Worm (Caenorhabditis elegans) whole organism, L3 larva: ENCODE results near the gene ani-1.
A peak's percentile ranks its signal among the peaks of the same experiment; 100 is the strongest.

Experiments used
- R02D3.7 ChIP-seq: fragments of 150-350 bp; optimal IDR thresholded peaks from 2 replicates; lab custom pipeline; 2014; ENCODE audit warnings: missing biosample characterization, missing genetic modification characterization
- ZK546.5 ChIP-seq: sonication (generic microtip); optimal IDR thresholded peaks from 2 replicates; lab custom pipeline; 2017; ENCODE audit warnings: missing biosample characterization, missing genetic modification characterization
- aly-2 ChIP-seq: fragments of 150-350 bp; optimal IDR thresholded peaks from 2 replicates; lab custom pipeline; 2014; ENCODE audit warnings: missing biosample characterization, missing genetic modification characterization
- ama-1 ChIP-seq: fragments of 150-350 bp; optimal IDR thresholded peaks from 2 replicates; lab custom pipeline; 2018
- ceh-82 ChIP-seq: fragments of 150-350 bp; optimal IDR thresholded peaks from 2 replicates; lab custom pipeline; 2014; ENCODE audit warnings: missing biosample characterization, missing genetic modification characterization
- ceh-9 ChIP-seq: sonication (generic microtip); optimal IDR thresholded peaks from 2 replicates; lab custom pipeline; 2018; ENCODE audit warnings: missing biosample characterization, missing genetic modification characterization
- egl-5 ChIP-seq: fragments of 150-350 bp; optimal IDR thresholded peaks from 2 replicates; lab custom pipeline; 2017; ENCODE audit warnings: missing biosample characterization, missing genetic modification reagents, missing genetic modification characterization, inconsistent platforms
- elt-1 ChIP-seq: fragments of 150-350 bp; optimal IDR thresholded peaks from 2 replicates; lab custom pipeline; 2014; ENCODE audit warnings: missing biosample characterization, missing genetic modification characterization
- elt-3 ChIP-seq, 3 experiments: fragments of 150-350 bp in 1 of 3; sonication (generic microtip) in 2 of 3; optimal IDR thresholded peaks; 2 replicates in 2 of 3; 4 replicates in 1 of 3; lab custom pipeline; 2014 to 2017; ENCODE audit warnings: missing biosample characterization in 3 of 3, missing genetic modification characterization in 3 of 3
- eor-1 ChIP-seq, 2 experiments: fragments of 150-350 bp; optimal IDR thresholded peaks; 2 replicates each; lab custom pipeline; 2014 to 2018; ENCODE audit warnings: missing biosample characterization in 2 of 2, missing genetic modification characterization in 2 of 2
- fkh-10 ChIP-seq: sonication (generic microtip); optimal IDR thresholded peaks from 2 replicates; lab custom pipeline; 2017; ENCODE audit warnings: missing biosample characterization, missing genetic modification reagents, missing genetic modification characterization
- fos-1 ChIP-seq: fragments of 150-350 bp; optimal IDR thresholded peaks from 2 replicates; lab custom pipeline; 2014; ENCODE audit warnings: missing biosample characterization, missing genetic modification characterization
- jun-1 ChIP-seq: fragments of 150-350 bp; optimal IDR thresholded peaks from 2 replicates; lab custom pipeline; 2014; ENCODE audit warnings: missing biosample characterization, missing genetic modification reagents, missing genetic modification characterization
- lin-15B ChIP-seq: fragments of 150-350 bp; optimal IDR thresholded peaks from 2 replicates; lab custom pipeline; 2014; ENCODE audit warnings: missing biosample characterization, missing genetic modification characterization
- lin-39 ChIP-seq: fragments of 150-350 bp; optimal IDR thresholded peaks from 2 replicates; lab custom pipeline; 2018; ENCODE audit warnings: missing biosample characterization, missing genetic modification reagents, missing genetic modification characterization
- mdl-1 ChIP-seq: fragments of 150-350 bp; optimal IDR thresholded peaks from 2 replicates; lab custom pipeline; 2014; ENCODE audit warnings: missing biosample characterization, missing genetic modification characterization
- mml-1 ChIP-seq: fragments of 150-350 bp; sonication (generic microtip); optimal IDR thresholded peaks from 3 replicates; lab custom pipeline; 2014; ENCODE audit warnings: missing biosample characterization, missing genetic modification characterization
- nhr-11 ChIP-seq: fragments of 150-350 bp; optimal IDR thresholded peaks from 2 replicates; lab custom pipeline; 2014; ENCODE audit warnings: missing biosample characterization, missing genetic modification characterization
- nhr-12 ChIP-seq: fragments of 150-350 bp; optimal IDR thresholded peaks from 2 replicates; lab custom pipeline; 2014; ENCODE audit warnings: missing biosample characterization, missing genetic modification characterization
- nhr-23 ChIP-seq: fragments of 150-350 bp; optimal IDR thresholded peaks from 2 replicates; lab custom pipeline; 2014; ENCODE audit warnings: missing biosample characterization, missing genetic modification reagents, missing genetic modification characterization
- nhr-28 ChIP-seq: fragments of 150-350 bp; optimal IDR thresholded peaks from 2 replicates; lab custom pipeline; 2014; ENCODE audit warnings: missing biosample characterization, missing genetic modification characterization
- nhr-43 ChIP-seq: sonication (generic microtip); optimal IDR thresholded peaks from 2 replicates; lab custom pipeline; 2016; ENCODE audit warnings: mild to moderate bottlenecking, missing genetic modification characterization, missing compliant biosample characterization; ENCODE audit not compliant: poor library complexity, severe bottlenecking
- nhr-67 ChIP-seq: fragments of 150-350 bp; optimal IDR thresholded peaks from 2 replicates; lab custom pipeline; 2014; ENCODE audit warnings: missing biosample characterization, missing genetic modification characterization
- nhr-77 ChIP-seq: fragments of 150-350 bp; optimal IDR thresholded peaks from 2 replicates; lab custom pipeline; 2014; ENCODE audit warnings: missing biosample characterization, missing genetic modification characterization
- pha-4 ChIP-seq: fragments of 150-350 bp; optimal IDR thresholded peaks from 2 replicates; lab custom pipeline; 2014; ENCODE audit warnings: missing biosample characterization, missing genetic modification reagents, missing genetic modification characterization
- pqm-1 ChIP-seq: fragments of 150-350 bp; optimal IDR thresholded peaks from 2 replicates; lab custom pipeline; 2017; ENCODE audit warnings: missing biosample characterization, missing genetic modification characterization, inconsistent platforms
- sea-2 ChIP-seq: fragments of 150-350 bp; sonication (generic microtip); optimal IDR thresholded peaks from 4 replicates; lab custom pipeline; 2014; ENCODE audit warnings: missing biosample characterization, missing genetic modification reagents, missing genetic modification characterization
- snpc-4 ChIP-seq: fragments of 150-350 bp; optimal IDR thresholded peaks from 2 replicates; lab custom pipeline; 2014; ENCODE audit warnings: missing biosample characterization, missing genetic modification characterization
- tbx-2 ChIP-seq: sonication (generic microtip); optimal IDR thresholded peaks from 2 replicates; lab custom pipeline; 2016; ENCODE audit warnings: mild to moderate bottlenecking, missing genetic modification characterization, missing compliant biosample characterization
- unc-62 ChIP-seq: fragments of 150-350 bp; sonication (generic microtip); optimal IDR thresholded peaks from 4 replicates; lab custom pipeline; 2014; ENCODE audit warnings: missing biosample characterization, missing genetic modification reagents, missing genetic modification characterization
- ztf-11 ChIP-seq: fragments of 150-350 bp; optimal IDR thresholded peaks from 2 replicates; lab custom pipeline; 2014; ENCODE audit warnings: missing biosample characterization, missing genetic modification characterization

ani-1 gene

DNA sequence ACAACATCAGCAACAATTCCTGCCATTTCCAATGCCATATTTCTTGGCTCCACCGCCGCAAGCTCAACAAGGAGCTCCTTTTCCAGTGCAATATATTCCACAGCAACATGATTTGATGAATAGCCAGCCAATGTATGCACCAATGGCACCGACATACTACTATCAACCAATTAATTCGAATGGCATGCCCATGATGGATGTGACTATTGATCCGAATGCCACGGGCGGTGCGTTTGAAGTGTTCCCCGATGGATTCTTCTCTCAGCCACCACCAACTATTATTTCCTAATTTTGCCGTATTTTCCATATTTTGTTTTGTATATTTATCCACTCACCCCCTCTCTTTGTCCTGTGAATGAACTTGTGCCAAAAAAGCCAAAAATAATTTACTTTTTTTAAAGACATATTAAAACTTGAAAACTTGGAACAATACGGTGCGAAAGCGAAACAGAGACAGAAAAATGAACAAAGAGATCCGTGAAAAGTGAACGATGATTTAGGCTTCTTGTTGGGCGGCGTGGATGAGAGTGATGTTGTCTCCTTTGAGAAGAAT lies 24.3 kb downstream of the ani-1 start:
- no peak for TF ChIP-seq fkh-10 (GFP tag; lab: Kevin White, UChicago)
- TF ChIP-seq lin-15B (tag; lab: Kevin White, UChicago): no peak
- TF ChIP-seq nhr-77 (tag; lab: Kevin White, UChicago): no peak
- no peak for TF ChIP-seq eor-1 (tag; optimal IDR thresholded peaks at IDR 0.05; lab: Kevin White, UChicago)
- TF ChIP-seq pqm-1: no peak
- TF ChIP-seq nhr-23 (tag; lab: Kevin White, UChicago): no peak
- TF ChIP-seq elt-3 (tag; optimal IDR thresholded peaks at IDR 0.05; lab: Kevin White, UChicago): no peak
- TF ChIP-seq ceh-9 (tag; lab: Kevin White, UChicago): no peak
- no peak for TF ChIP-seq R02D3.7 (tag; lab: Kevin White, UChicago)
- TF ChIP-seq mml-1 (tag; lab: Kevin White, UChicago): no peak
- TF ChIP-seq nhr-28 (tag; lab: Kevin White, UChicago): no peak
- no peak for TF ChIP-seq mdl-1 (tag; lab: Kevin White, UChicago)
- TF ChIP-seq lin-39 (tag; lab: Kevin White, UChicago): no peak
- no peak for TF ChIP-seq jun-1 (tag; lab: Kevin White, UChicago)
- no peak for TF ChIP-seq egl-5 (tag; lab: Kevin White, UChicago)
- TF ChIP-seq aly-2 (tag; lab: Kevin White, UChicago): no peak
- TF ChIP-seq, all 47 proteins: peak for 0

DNA sequence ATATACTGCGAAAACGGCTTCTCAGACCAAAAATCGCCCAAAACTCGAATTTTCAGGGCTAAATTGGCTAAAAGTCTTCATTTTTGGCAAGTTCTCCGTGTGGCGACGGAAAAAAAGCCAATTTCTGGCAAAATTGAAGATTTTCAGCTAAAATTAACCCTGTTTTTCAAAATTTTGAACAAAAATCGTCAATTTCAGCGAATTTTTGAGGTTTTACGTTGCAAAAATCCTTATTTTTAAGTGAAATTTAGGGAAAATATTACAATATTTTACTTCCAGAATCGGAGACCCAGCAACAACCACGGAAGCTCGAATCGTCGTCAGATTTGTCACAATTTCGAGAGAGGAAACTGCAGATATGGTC lies 24.9 kb downstream of the ani-1 start:
- TF ChIP-seq nhr-28 (tag; lab: Kevin White, UChicago) (no peak), lin-39 (tag; lab: Kevin White, UChicago) (no peak), R02D3.7 (tag; lab: Kevin White, UChicago) (no peak), elt-1 (tag; lab: Kevin White, UChicago) (no peak), tbx-2 (tag; lab: Kevin White, UChicago) (no peak), fkh-10 (GFP tag; lab: Kevin White, UChicago) (no peak), egl-5 (tag; lab: Kevin White, UChicago) (no peak), aly-2 (tag; lab: Kevin White, UChicago) (no peak), pqm-1 (no peak), elt-3 (tag; optimal IDR thresholded peaks at IDR 0.05; lab: Kevin White, UChicago) (no peak), lin-15B (tag; lab: Kevin White, UChicago) (no peak), ztf-11 (tag; lab: Kevin White, UChicago) (no peak), nhr-77 (tag; lab: Kevin White, UChicago) (no peak), mdl-1 (tag; lab: Kevin White, UChicago) (no peak), ceh-82 (no peak), snpc-4 (no peak), nhr-43 (tag; lab: Kevin White, UChicago) (no peak)

DNA sequence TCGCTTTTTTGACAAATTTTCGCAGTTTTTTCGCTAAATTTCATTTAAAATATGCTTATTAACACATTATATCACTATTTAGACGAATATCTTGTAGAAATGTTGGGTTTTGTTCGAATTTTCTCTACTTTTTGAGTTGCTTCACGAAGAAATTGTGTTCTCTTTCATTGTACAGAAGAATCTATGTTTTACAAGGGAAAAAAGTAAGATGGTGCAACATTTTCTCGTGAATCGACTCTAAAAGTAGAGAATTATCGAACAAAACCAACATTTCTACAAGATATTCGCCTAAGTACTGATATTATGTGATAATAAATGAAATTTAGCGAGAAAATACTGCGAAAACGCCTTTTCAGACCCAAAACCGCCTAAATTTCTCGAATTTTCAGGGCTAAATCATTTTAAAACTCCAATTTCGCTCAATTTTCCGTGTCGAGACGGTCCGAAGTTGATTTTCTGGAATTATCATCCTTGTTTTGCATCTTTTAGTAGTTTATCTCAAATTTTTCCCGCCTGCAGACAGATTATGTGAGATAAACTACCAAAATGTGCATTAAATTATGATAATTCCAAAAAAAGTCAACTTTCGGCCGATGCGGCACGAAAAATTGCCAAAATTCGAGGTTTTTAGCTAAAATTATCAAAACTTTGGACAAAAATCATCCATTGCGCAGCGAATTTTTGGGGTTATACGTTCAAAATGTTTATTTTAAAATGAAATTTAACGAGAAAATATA lies 25.5 kb downstream of the ani-1 start:
- no peak for TF ChIP-seq ama-1 (lab: Kevin White, UChicago)
- TF ChIP-seq elt-1 (tag; lab: Kevin White, UChicago): peak; percentile 79
- TF ChIP-seq, all 47 proteins: peak for 1

DNA sequence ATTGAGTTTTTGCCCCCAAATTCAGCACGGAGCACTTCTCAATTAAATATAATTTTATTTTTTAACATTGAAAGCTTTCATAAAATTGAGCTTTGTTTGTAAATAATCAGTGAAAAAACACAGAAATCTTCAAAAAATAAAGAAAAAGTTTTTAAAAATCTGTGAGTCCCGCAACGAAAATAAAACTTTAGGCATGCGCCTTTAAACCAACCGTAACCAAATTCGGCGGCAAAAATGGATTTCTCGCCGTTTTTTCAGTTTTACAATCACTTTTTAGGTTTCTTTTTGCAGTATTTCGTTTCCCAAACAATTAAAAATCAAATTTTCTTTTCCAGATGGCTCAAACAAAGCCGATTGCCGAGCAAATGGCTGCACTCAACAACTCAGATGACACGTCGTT lies 26.6 kb downstream of the ani-1 start, which contains the start of gene pie-1:
pie-1 (plus strand) TSS at position 336 of the 400 bp plus-strand sequence.
- TF ChIP-seq nhr-11 (tag; lab: Kevin White, UChicago): no peak
- no peak for TF ChIP-seq lin-39 (tag; lab: Kevin White, UChicago)
- no peak for TF ChIP-seq snpc-4
- TF ChIP-seq fos-1 (tag; lab: Kevin White, UChicago): no peak
- TF ChIP-seq ZK546.5: no peak
- no peak for TF ChIP-seq pqm-1
- no peak for TF ChIP-seq fkh-10 (GFP tag; lab: Kevin White, UChicago)
- TF ChIP-seq nhr-43 (tag; lab: Kevin White, UChicago): no peak
- no peak for TF ChIP-seq nhr-67
- TF ChIP-seq egl-5 (tag; lab: Kevin White, UChicago): no peak
- no peak for TF ChIP-seq sea-2 (GFP tag; lab: Kevin White, UChicago)
- TF ChIP-seq pha-4 (tag; lab: Kevin White, UChicago): no peak
- TF ChIP-seq ceh-82: no peak
- TF ChIP-seq ztf-11 (tag; lab: Kevin White, UChicago): no peak
- TF ChIP-seq mdl-1 (tag; lab: Kevin White, UChicago): no peak
- TF ChIP-seq unc-62 (GFP tag; lab: Kevin White, UChicago): no peak
- TF ChIP-seq nhr-77 (tag; lab: Kevin White, UChicago): no peak
- TF ChIP-seq eor-1 (tag; optimal IDR thresholded peaks at IDR 0.05; lab: Kevin White, UChicago): no peak
- no peak for TF ChIP-seq nhr-12 (tag; lab: Kevin White, UChicago)
- no peak for TF ChIP-seq jun-1 (tag; lab: Kevin White, UChicago)
